Fruit fly (Drosophila melanogaster) whole organism, embryonic: ENCODE results near the gene CG3902.
A peak's percentile ranks its signal among the peaks of the same experiment; 100 is the strongest.

Source experiments
- Abd-B ChIP-seq: fragments of 200-800 bp; sonication (Bioruptor generic); optimal IDR thresholded peaks from 2 replicates; lab custom pipeline; 2018; ENCODE audit warnings: missing biosample characterization, mild to moderate bottlenecking, missing genetic modification characterization, moderate library complexity
- Aef1 ChIP-seq: fragments of 200-800 bp; sonication (Bioruptor generic); IDR thresholded peaks from 3 replicates; pipeline ENCODE4 v1.3.6; 2022; ENCODE audit warnings: missing biosample characterization, missing genetic modification characterization
- Asciz ChIP-seq: fragments of 200-800 bp; sonication (Bioruptor generic); optimal IDR thresholded peaks from 2 replicates; lab custom pipeline; 2017; ENCODE audit warnings: missing biosample characterization, mild to moderate bottlenecking, missing genetic modification characterization, missing genetic modification reagents
- CG1024 ChIP-seq: fragments of 200-800 bp; sonication (Bioruptor generic); IDR thresholded peaks from 2 replicates; pipeline ENCODE4 v1.3.6; 2022; ENCODE audit warnings: missing biosample characterization, missing genetic modification characterization
- CG10274 ChIP-seq: fragments of 200-800 bp; sonication (Bioruptor generic); optimal IDR thresholded peaks from 3 replicates; lab custom pipeline; 2017; ENCODE audit warnings: missing biosample characterization, mild to moderate bottlenecking, missing genetic modification characterization
- CG10543 ChIP-seq: fragments of 200-800 bp; sonication (Bioruptor generic); optimal IDR thresholded peaks from 3 replicates; lab custom pipeline; 2017; ENCODE audit warnings: missing biosample characterization, mild to moderate bottlenecking, missing genetic modification characterization, moderate library complexity
- CG11398 ChIP-seq: fragments of 200-800 bp; sonication (Bioruptor generic); optimal IDR thresholded peaks from 2 replicates; lab custom pipeline; 2016; ENCODE audit warnings: missing biosample characterization, missing genetic modification characterization
- CG11695 ChIP-seq: fragments of 200-800 bp; sonication (Bioruptor generic); IDR thresholded peaks from 3 replicates; pipeline ENCODE4 v1.3.6; 2022; ENCODE audit warnings: missing biosample characterization, missing genetic modification characterization
- CG12299 ChIP-seq: fragments of 200-800 bp; sonication (Bioruptor generic); optimal IDR thresholded peaks from 2 replicates; lab custom pipeline; 2018; ENCODE audit warnings: missing biosample characterization, mild to moderate bottlenecking, missing genetic modification characterization
- CG1233 ChIP-seq: fragments of 200-800 bp; sonication (Bioruptor generic); optimal IDR thresholded peaks from 4 replicates; lab custom pipeline; 2018; ENCODE audit warnings: missing biosample characterization, mild to moderate bottlenecking, missing genetic modification characterization
- CG12769 ChIP-seq: fragments of 200-800 bp; sonication (Bioruptor generic); optimal IDR thresholded peaks from 2 replicates; lab custom pipeline; 2019; ENCODE audit warnings: missing biosample characterization, mild to moderate bottlenecking, missing genetic modification characterization, moderate library complexity
- CG12942 ChIP-seq: fragments of 200-800 bp; sonication (Bioruptor generic); optimal IDR thresholded peaks from 3 replicates; lab custom pipeline; 2016; ENCODE audit warnings: missing biosample characterization, missing genetic modification characterization
- CG13424 ChIP-seq: fragments of 200-800 bp; sonication (Bioruptor generic); optimal IDR thresholded peaks from 2 replicates; lab custom pipeline; 2019; ENCODE audit warnings: missing biosample characterization, mild to moderate bottlenecking, missing genetic modification characterization, moderate library complexity
- CG13775 ChIP-seq: fragments of 200-800 bp; sonication (Bioruptor generic); optimal IDR thresholded peaks from 3 replicates; lab custom pipeline; 2017; ENCODE audit warnings: missing biosample characterization, mild to moderate bottlenecking, missing genetic modification characterization
- CG17568 ChIP-seq: fragments of 200-800 bp; sonication (Bioruptor generic); optimal IDR thresholded peaks from 2 replicates; lab custom pipeline; 2018; ENCODE audit warnings: missing biosample characterization, mild to moderate bottlenecking, missing genetic modification characterization, moderate library complexity
- CG2889 ChIP-seq: fragments of 200-800 bp; sonication (Bioruptor generic); IDR thresholded peaks from 3 replicates; pipeline ENCODE4 v1.3.6; 2022; ENCODE audit warnings: missing biosample characterization, missing genetic modification characterization
- CG30403 ChIP-seq: fragments of 200-800 bp; sonication (Bioruptor generic); optimal IDR thresholded peaks from 3 replicates; lab custom pipeline; 2016; ENCODE audit warnings: missing biosample characterization, missing genetic modification characterization
- CG4282 ChIP-seq: fragments of 200-800 bp; sonication (Bioruptor generic); optimal IDR thresholded peaks from 2 replicates; lab custom pipeline; 2016; ENCODE audit warnings: missing biosample characterization, missing genetic modification characterization
- CG5245 ChIP-seq: fragments of 200-800 bp; sonication (Bioruptor generic); optimal IDR thresholded peaks from 3 replicates; lab custom pipeline; 2016; ENCODE audit warnings: missing biosample characterization, missing genetic modification characterization
- CG6175 ChIP-seq: fragments of 200-800 bp; sonication (Bioruptor generic); IDR thresholded peaks from 3 replicates; pipeline ENCODE4 v1.3.6; 2022; ENCODE audit warnings: missing biosample characterization, missing genetic modification characterization
- CG6791 ChIP-seq: fragments of 200-800 bp; sonication (Bioruptor generic); IDR thresholded peaks from 3 replicates; pipeline ENCODE4 v1.3.6; 2022; ENCODE audit warnings: missing biosample characterization, missing genetic modification characterization; ENCODE audit not compliant: partially characterized antibody
- CG8089 ChIP-seq: fragments of 200-800 bp; sonication (Bioruptor generic); optimal IDR thresholded peaks from 3 replicates; lab custom pipeline; 2016; ENCODE audit warnings: missing biosample characterization, missing genetic modification characterization
- CG8765 ChIP-seq: fragments of 200-800 bp; sonication (Bioruptor generic); IDR thresholded peaks from 2 replicates; pipeline ENCODE4 v1.3.6; 2022; ENCODE audit warnings: missing biosample characterization, missing genetic modification characterization
- CG9797 ChIP-seq: fragments of 200-800 bp; sonication (Bioruptor generic); optimal IDR thresholded peaks from 3 replicates; lab custom pipeline; 2018; ENCODE audit warnings: missing biosample characterization, mild to moderate bottlenecking, missing genetic modification characterization
- CTCF ChIP-seq: fragments of 200-800 bp; sonication (Bioruptor generic); optimal IDR thresholded peaks from 2 replicates; lab custom pipeline; 2017; ENCODE audit warnings: missing biosample characterization, mild to moderate bottlenecking, missing genetic modification characterization, moderate library complexity
- Hsf ChIP-seq: fragments of 200-800 bp; sonication (Bioruptor generic); optimal IDR thresholded peaks from 3 replicates; lab custom pipeline; 2016; ENCODE audit warnings: missing biosample characterization, missing genetic modification characterization
- Lhr ChIP-seq: fragments of 200-800 bp; sonication (Bioruptor generic); optimal IDR thresholded peaks from 3 replicates; lab custom pipeline; 2017; ENCODE audit warnings: mild to moderate bottlenecking, missing biosample characterization, missing genetic modification reagents, missing genetic modification characterization
- Lim3 ChIP-seq: fragments of 200-800 bp; sonication (Bioruptor generic); IDR thresholded peaks from 2 replicates; pipeline ENCODE4 v1.3.6; 2022; ENCODE audit warnings: missing biosample characterization, missing genetic modification characterization
- Mad ChIP-seq: fragments of 200-800 bp; sonication (Bioruptor generic); optimal IDR thresholded peaks from 2 replicates; lab custom pipeline; 2016; ENCODE audit warnings: missing biosample characterization, missing genetic modification characterization
- Med ChIP-seq: fragments of 200-800 bp; sonication (Bioruptor generic); peaks from one replicate; lab custom pipeline; 2016; ENCODE audit warnings: missing biosample characterization, missing genetic modification characterization, mild to moderate bottlenecking, inconsistent platforms, moderate library complexity
- ap ChIP-seq: fragments of 200-800 bp; sonication (Bioruptor generic); IDR thresholded peaks from 2 replicates; pipeline ENCODE4 v1.3.6; 2022; ENCODE audit warnings: missing biosample characterization, missing genetic modification characterization
- br ChIP-seq: fragments of >200 bp; optimal IDR thresholded peaks from 2 replicates; lab custom pipeline; 2017
- cato ChIP-seq: fragments of 200-800 bp; sonication (Bioruptor generic); optimal IDR thresholded peaks from 2 replicates; lab custom pipeline; 2016; ENCODE audit warnings: missing biosample characterization, missing genetic modification characterization, borderline replicate concordance
- chm ChIP-seq: fragments of 200-800 bp; sonication (Bioruptor generic); IDR thresholded peaks from 2 replicates; pipeline ENCODE4 v1.3.6; 2022; ENCODE audit warnings: missing biosample characterization, missing genetic modification characterization
- crol ChIP-seq: fragments of 200-800 bp; sonication (Bioruptor generic); IDR thresholded peaks from 2 replicates; pipeline ENCODE4 v1.3.6; 2022; ENCODE audit warnings: missing biosample characterization, missing genetic modification characterization
- fru ChIP-seq: fragments of >200 bp; optimal IDR thresholded peaks from 2 replicates; lab custom pipeline; 2017
- gro ChIP-seq: fragments of 200-800 bp; sonication (Bioruptor generic); optimal IDR thresholded peaks from 2 replicates; lab custom pipeline; 2016; ENCODE audit warnings: missing biosample characterization, missing genetic modification characterization
- gsb ChIP-seq: fragments of 200-800 bp; sonication (Bioruptor generic); IDR thresholded peaks from 2 replicates; pipeline ENCODE4 v1.3.6; 2022; ENCODE audit warnings: missing biosample characterization, missing genetic modification characterization
- kah ChIP-seq: fragments of 200-800 bp; sonication (Bioruptor generic); optimal IDR thresholded peaks from 2 replicates; lab custom pipeline; 2018; ENCODE audit warnings: missing biosample characterization, mild to moderate bottlenecking, missing genetic modification characterization
- klu ChIP-seq: fragments of 200-800 bp; sonication (Bioruptor generic); IDR thresholded peaks from 2 replicates; pipeline ENCODE4 v1.3.6; 2022; ENCODE audit warnings: missing biosample characterization, missing genetic modification characterization
- nmo ChIP-seq: fragments of 200-800 bp; sonication (Bioruptor generic); optimal IDR thresholded peaks from 2 replicates; lab custom pipeline; 2018; ENCODE audit warnings: missing biosample characterization, mild to moderate bottlenecking, missing genetic modification characterization, moderate library complexity
- otp ChIP-seq: fragments of 200-800 bp; sonication (Bioruptor generic); IDR thresholded peaks from 3 replicates; pipeline ENCODE4, ENCODE4 v1.3.6; 2022; ENCODE audit warnings: missing biosample characterization, missing genetic modification characterization
- prd ChIP-seq, 3 experiments: fragments of >200 bp in 2 of 3; fragments of 200-800 bp in 1 of 3; sonication (Bioruptor generic) in 1 of 3; optimal IDR thresholded peaks in 2 of 3; IDR thresholded peaks in 1 of 3; 2 replicates in 2 of 3; 3 replicates in 1 of 3; pipeline versions ENCODE4 v1.3.6 to Lab custom; 2017 to 2022; ENCODE audit warnings: missing biosample characterization in 1 of 3, missing genetic modification characterization in 1 of 3
- salm ChIP-seq: fragments of 200-800 bp; sonication (Bioruptor generic); optimal IDR thresholded peaks from 2 replicates; lab custom pipeline; 2018; ENCODE audit warnings: missing biosample characterization, mild to moderate bottlenecking, missing genetic modification characterization
- scrt ChIP-seq: fragments of 200-800 bp; sonication (Bioruptor generic); optimal IDR thresholded peaks from 2 replicates; lab custom pipeline; 2018; ENCODE audit warnings: missing biosample characterization, mild to moderate bottlenecking, missing genetic modification characterization, moderate library complexity
- seq ChIP-seq: fragments of 200-800 bp; sonication (Bioruptor generic); IDR thresholded peaks from 2 replicates; pipeline ENCODE4 v1.3.6; 2022; ENCODE audit warnings: missing biosample characterization, missing genetic modification characterization
- sob ChIP-seq: fragments of 200-800 bp; sonication (Bioruptor generic); IDR thresholded peaks from 2 replicates; pipeline ENCODE4 v1.3.6; 2022; ENCODE audit warnings: missing biosample characterization, missing genetic modification characterization
- toy ChIP-seq: fragments of 200-800 bp; sonication (Bioruptor generic); IDR thresholded peaks from 2 replicates; pipeline ENCODE4 v1.3.6; 2022; ENCODE audit warnings: missing biosample characterization, missing genetic modification characterization
- ttk ChIP-seq: fragments of 200-800 bp; sonication (Bioruptor generic); IDR thresholded peaks from 2 replicates; pipeline ENCODE4 v2.1.2; 2022; ENCODE audit warnings: missing biosample characterization, missing genetic modification characterization
- tx ChIP-seq: fragments of 200-800 bp; sonication (Bioruptor generic); optimal IDR thresholded peaks from 2 replicates; lab custom pipeline; 2016; ENCODE audit warnings: missing biosample characterization, missing genetic modification characterization
- vfl ChIP-seq: fragments of 200-800 bp; sonication (Bioruptor generic); optimal IDR thresholded peaks from 2 replicates; lab custom pipeline; 2016; ENCODE audit warnings: missing biosample characterization, missing genetic modification characterization
- wek ChIP-seq: fragments of 200-800 bp; sonication (Bioruptor generic); optimal IDR thresholded peaks from 3 replicates; lab custom pipeline; 2018; ENCODE audit warnings: missing biosample characterization, mild to moderate bottlenecking, missing genetic modification characterization, moderate library complexity

Gene CG3902

dm6 chr3L:18848436-18848835 is 49.7 kb downstream of the CG3902 start (continued):
- TF ChIP-seq wek (no peak), scrt (GFP tag; lab: Kevin White, UChicago) (peak; percentile 46), ap (GFP tag; lab: Robert Waterston, UW) (0 out of 2 replicates have a peak, but pooled peaks have one; percentile 28), cato (GFP tag; lab: Kevin White, UChicago) (peak; percentile 5), salm (tag; lab: Kevin White, UChicago) (peak; percentile 34), CG9797 (GFP tag; lab: Kevin White, UChicago) (no peak), CG13424 (peak; percentile 79), CG17568 (peak; percentile 65), nmo (GFP tag; lab: Kevin White, UChicago) (no peak), CG12942 (peak; percentile 45), CG13775 (peak; percentile 72), gro (GFP tag; lab: Kevin White, UChicago) (peak; percentile 65), Asciz (GFP tag; lab: Kevin White, UChicago) (peak; percentile 38), crol (GFP tag; lab: Robert Waterston, UW) (no peak), CG1024 (GFP tag; lab: Robert Waterston, UW) (no peak; the same call in 1 of the 2 replicates), Mad (GFP tag; lab: Kevin White, UChicago) (peak; percentile 84), CG12299 (no peak), CG6791 (no peak; the same call in 1 of the 3 replicates), klu (GFP tag; lab: Robert Waterston, UW) (no peak), seq (GFP tag; lab: Robert Waterston, UW) (0 out of 2 replicates have a peak, but pooled peaks have one; percentile 23), otp (no peak), chm (GFP tag; lab: Robert Waterston, UW) (no peak), CG1233 (GFP tag; lab: Kevin White, UChicago) (peak; percentile 71), fru (no peak), CG10543 (GFP tag; lab: Kevin White, UChicago) (peak; percentile 14), Lhr (peak; percentile 80), tx (GFP tag; lab: Kevin White, UChicago) (peak; percentile 50), br (no peak), CG11695 (GFP tag; lab: Robert Waterston, UW) (no peak), prd (optimal IDR thresholded peaks at IDR 0.05; lab: Kevin White, UChicago) (no peak), prd (GFP tag; IDR thresholded peaks at IDR 0.05; lab: Robert Waterston, UW) (no peak; the same call in 2 of the 3 replicates), toy (GFP tag; lab: Robert Waterston, UW) (no peak), CG8765 (no peak), CTCF (peak; percentile 98), CG11398 (GFP tag; lab: Kevin White, UChicago) (peak; percentile 70), CG8089 (GFP tag; lab: Kevin White, UChicago) (peak; percentile 67), CG6175 (GFP tag; lab: Robert Waterston, UW) (no peak), CG10274 (GFP tag; lab: Kevin White, UChicago) (peak; percentile 29), Hsf (peak; percentile 80), kah (GFP tag; lab: Kevin White, UChicago) (no peak), ttk (GFP tag; lab: Robert Waterston, UW) (no peak; the same call in 1 of the 2 replicates), CG30403 (peak; percentile 64), vfl (peak; percentile 43), CG12769 (tag; lab: Kevin White, UChicago) (peak; percentile 65), Aef1 (GFP tag; lab: Robert Waterston, UW) (no peak; the same call in 2 of the 3 replicates), Lim3 (GFP tag; lab: Robert Waterston, UW) (no peak), gsb (GFP tag; lab: Robert Waterston, UW) (no peak), CG5245 (GFP tag; lab: Kevin White, UChicago) (peak; percentile 57), CG4282 (GFP tag; lab: Kevin White, UChicago) (peak; percentile 48), CG2889 (GFP tag; lab: Robert Waterston, UW) (no peak), Abd-B (GFP tag; lab: Kevin White, UChicago) (no peak), Med (GFP tag; lab: Kevin White, UChicago) (no peak), sob (GFP tag; lab: Robert Waterston, UW) (no peak)
